Worm (Caenorhabditis elegans) whole organism, L4 larva: ENCODE results near the gene F58G1.8.

Experiments
- F26F4.8 ChIP-seq: fragments of 200-800 bp; sonication (Bioruptor generic); conservative IDR thresholded peaks from 2 replicates; pipeline ENCODE4 v1.3.6; 2022; ENCODE audit warnings: missing genetic modification characterization, missing compliant biosample characterization
- F49E8.2 ChIP-seq: sonication (generic microtip); optimal IDR thresholded peaks from 2 replicates; lab custom pipeline; 2016; ENCODE audit warnings: missing compliant biosample characterization, mild to moderate bottlenecking, missing genetic modification characterization, borderline replicate concordance
- Y75B8A.6 ChIP-seq: fragments of 200-800 bp; sonication (Bioruptor generic); IDR thresholded peaks from 2 replicates; pipeline ENCODE4 v1.3.6; 2022; ENCODE audit warnings: missing genetic modification reagents, missing genetic modification characterization, missing compliant biosample characterization
- ZK337.2 ChIP-seq: fragments of 200-800 bp; sonication (Bioruptor generic); IDR thresholded peaks from 2 replicates; pipeline ENCODE4 v1.3.6; 2022; ENCODE audit warnings: missing genetic modification reagents, missing genetic modification characterization, missing compliant biosample characterization
- ama-1 ChIP-seq: fragments of 150-350 bp; optimal IDR thresholded peaks from 2 replicates; lab custom pipeline; 2014; ENCODE audit warnings: inconsistent platforms, mixed read lengths
- attf-4 ChIP-seq: sonication (generic microtip); optimal IDR thresholded peaks from 3 replicates; lab custom pipeline; 2017; ENCODE audit warnings: missing biosample characterization, missing genetic modification characterization
- ceh-20 ChIP-seq: fragments of 200-800 bp; sonication (Bioruptor generic); IDR thresholded peaks from 2 replicates; pipeline ENCODE4 v1.3.6; 2022; ENCODE audit warnings: missing genetic modification reagents, missing genetic modification characterization, missing compliant biosample characterization
- ceh-44 ChIP-seq: fragments of 200-800 bp; sonication (Bioruptor generic); IDR thresholded peaks from 2 replicates; pipeline ENCODE4 v1.3.6; 2022; ENCODE audit warnings: missing genetic modification reagents, missing genetic modification characterization, missing compliant biosample characterization
- ceh-82 ChIP-seq: sonication (generic microtip); optimal IDR thresholded peaks from 2 replicates; lab custom pipeline; 2017; ENCODE audit warnings: missing biosample characterization, missing genetic modification characterization
- ces-1 ChIP-seq: fragments of 150-350 bp; sonication (generic microtip); optimal IDR thresholded peaks from 4 replicates; lab custom pipeline; 2014; ENCODE audit warnings: missing biosample characterization, missing genetic modification reagents, missing genetic modification characterization
- daf-19 ChIP-seq: fragments of 200-800 bp; sonication (Bioruptor generic); conservative IDR thresholded peaks from 2 replicates; pipeline ENCODE4 v1.3.6; 2022; ENCODE audit warnings: missing genetic modification characterization, missing compliant biosample characterization
- dmd-8 ChIP-seq: fragments of 200-800 bp; sonication (Bioruptor generic); IDR thresholded peaks from 2 replicates; pipeline ENCODE4 v1.3.6; 2022; ENCODE audit warnings: missing genetic modification characterization, missing compliant biosample characterization
- duxl-1 ChIP-seq: sonication (generic microtip); optimal IDR thresholded peaks from 2 replicates; lab custom pipeline; 2016; ENCODE audit warnings: mild to moderate bottlenecking, missing genetic modification characterization, moderate library complexity, missing compliant biosample characterization; ENCODE audit not compliant: poor library complexity
- dve-1 ChIP-seq: sonication (generic microtip); optimal IDR thresholded peaks from 2 replicates; lab custom pipeline; 2017; ENCODE audit warnings: antibody characterized with exemption, mild to moderate bottlenecking, missing genetic modification characterization, missing compliant biosample characterization; ENCODE audit not compliant: insufficient read depth
- egl-43 ChIP-seq: fragments of 200-800 bp; sonication (Bioruptor generic); IDR thresholded peaks from 2 replicates; pipeline ENCODE4 v1.3.6; 2022; ENCODE audit warnings: missing genetic modification reagents, missing genetic modification characterization, missing compliant biosample characterization
- fos-1 ChIP-seq: fragments of 150-350 bp; optimal IDR thresholded peaks from 2 replicates; lab custom pipeline; 2014; ENCODE audit warnings: missing biosample characterization, missing genetic modification characterization
- gei-8 ChIP-seq: fragments of 200-800 bp; sonication (Bioruptor generic); optimal IDR thresholded peaks from 2 replicates; lab custom pipeline; 2018; ENCODE audit warnings: mild to moderate bottlenecking, missing genetic modification characterization, missing compliant biosample characterization
- hlh-11 ChIP-seq: fragments of 200-800 bp; sonication (Bioruptor generic); optimal IDR thresholded peaks from 2 replicates; lab custom pipeline; 2018; ENCODE audit warnings: mild to moderate bottlenecking, missing genetic modification characterization, missing compliant biosample characterization
- hlh-30 ChIP-seq: sonication (generic microtip); optimal IDR thresholded peaks from 2 replicates; lab custom pipeline; 2017; ENCODE audit warnings: antibody characterized with exemption, mild to moderate bottlenecking, missing genetic modification characterization, missing compliant biosample characterization; ENCODE audit not compliant: insufficient read depth
- hmg-1.1 ChIP-seq: fragments of 200-800 bp; sonication (Bioruptor generic); IDR thresholded peaks from 2 replicates; pipeline ENCODE4 v1.3.6; 2022; ENCODE audit warnings: missing genetic modification reagents, missing genetic modification characterization, missing compliant biosample characterization
- lin-13 ChIP-seq: fragments of 150-350 bp; optimal IDR thresholded peaks from 2 replicates; lab custom pipeline; 2014; ENCODE audit warnings: missing biosample characterization, missing genetic modification reagents, missing genetic modification characterization
- lin-29 ChIP-seq: fragments of 200-800 bp; sonication (Bioruptor generic); IDR thresholded peaks from 2 replicates; pipeline ENCODE4 v1.3.6; 2022; ENCODE audit warnings: missing genetic modification reagents, missing genetic modification characterization, missing compliant biosample characterization
- madf-5 ChIP-seq, 2 experiments: fragments of 200-800 bp; sonication (Bioruptor generic); IDR thresholded peaks; 2 replicates each; pipeline ENCODE4 v1.3.6; 2022; ENCODE audit warnings: missing compliant biosample characterization in 2 of 2, missing genetic modification characterization in 2 of 2
- madf-9 ChIP-seq: fragments of 200-800 bp; sonication (Bioruptor generic); conservative IDR thresholded peaks from 2 replicates; pipeline ENCODE4 v1.3.6; 2022; ENCODE audit warnings: missing genetic modification reagents, missing genetic modification characterization, missing compliant biosample characterization
- mdl-1 ChIP-seq, 2 experiments: fragments of 150-350 bp in 1 of 2; sonication (generic microtip) in 1 of 2; optimal IDR thresholded peaks; 2 replicates each; lab custom pipeline; 2014 to 2017; ENCODE audit warnings: missing biosample characterization in 2 of 2, missing genetic modification characterization in 2 of 2
- mdt-29 ChIP-seq: fragments of 200-800 bp; sonication (Bioruptor generic); IDR thresholded peaks from 2 replicates; pipeline ENCODE4 v1.3.6; 2022; ENCODE audit warnings: missing genetic modification reagents, missing genetic modification characterization, missing compliant biosample characterization
- mep-1 ChIP-seq: fragments of 150-350 bp; sonication (generic microtip); optimal IDR thresholded peaks from 3 replicates; lab custom pipeline; 2014; ENCODE audit warnings: missing biosample characterization, missing genetic modification characterization
- mes-2 ChIP-seq: sonication (generic microtip); optimal IDR thresholded peaks from 2 replicates; lab custom pipeline; 2016; ENCODE audit warnings: missing genotype, mild to moderate bottlenecking, missing genetic modification characterization, missing compliant biosample characterization; ENCODE audit not compliant: poor library complexity, severe bottlenecking
- nhr-10 ChIP-seq: fragments of 150-350 bp; optimal IDR thresholded peaks from 2 replicates; lab custom pipeline; 2014; ENCODE audit warnings: missing biosample characterization, missing genetic modification characterization
- nhr-11 ChIP-seq: fragments of 150-350 bp; optimal IDR thresholded peaks from 2 replicates; lab custom pipeline; 2014; ENCODE audit warnings: missing biosample characterization, missing genetic modification characterization
- nhr-111 ChIP-seq: fragments of 200-800 bp; sonication (Bioruptor generic); optimal IDR thresholded peaks from 2 replicates; lab custom pipeline; 2018; ENCODE audit warnings: mild to moderate bottlenecking, missing genetic modification characterization, missing compliant biosample characterization
- nhr-237 ChIP-seq: sonication (generic microtip); optimal IDR thresholded peaks from 2 replicates; lab custom pipeline; 2017; ENCODE audit warnings: missing biosample characterization, missing genetic modification characterization
- nhr-28 ChIP-seq: fragments of 150-350 bp; optimal IDR thresholded peaks from 2 replicates; lab custom pipeline; 2014; ENCODE audit warnings: missing biosample characterization, missing genetic modification characterization
- nhr-6 ChIP-seq: fragments of 150-350 bp; optimal IDR thresholded peaks from 2 replicates; lab custom pipeline; 2014; ENCODE audit warnings: missing biosample characterization, missing genetic modification characterization
- nhr-76 ChIP-seq: fragments of 150-350 bp; optimal IDR thresholded peaks from 2 replicates; lab custom pipeline; 2014; ENCODE audit warnings: missing biosample characterization, missing genetic modification characterization
- php-3 ChIP-seq: fragments of 200-800 bp; sonication (Bioruptor generic); IDR thresholded peaks from 2 replicates; pipeline ENCODE4 v1.3.6; 2022; ENCODE audit warnings: missing genetic modification reagents, missing genetic modification characterization, missing compliant biosample characterization
- rbr-2 ChIP-seq: sonication (generic microtip); optimal IDR thresholded peaks from 2 replicates; lab custom pipeline; 2016; ENCODE audit warnings: missing genotype, missing genetic modification characterization, missing compliant biosample characterization
- sdz-12 ChIP-seq: fragments of 200-800 bp; sonication (Bioruptor generic); optimal IDR thresholded peaks from 2 replicates; lab custom pipeline; 2018; ENCODE audit warnings: mild to moderate bottlenecking, missing genetic modification characterization, missing compliant biosample characterization
- spr-1 ChIP-seq: sonication (generic microtip); optimal IDR thresholded peaks from 2 replicates; lab custom pipeline; 2016; ENCODE audit warnings: mild to moderate bottlenecking, missing genetic modification characterization, missing compliant biosample characterization
- vab-7 ChIP-seq: fragments of 200-800 bp; sonication (Bioruptor generic); IDR thresholded peaks from 2 replicates; pipeline ENCODE4 v1.3.6; 2022; ENCODE audit warnings: missing genetic modification reagents, missing genetic modification characterization, missing compliant biosample characterization
- zag-1 ChIP-seq: fragments of 150-350 bp; optimal IDR thresholded peaks from 2 replicates; lab custom pipeline; 2014; ENCODE audit warnings: missing biosample characterization, missing genetic modification characterization
- zfp-2 ChIP-seq: sonication (generic microtip); optimal IDR thresholded peaks from 2 replicates; lab custom pipeline; 2016; ENCODE audit warnings: mild to moderate bottlenecking, missing genetic modification characterization, missing compliant biosample characterization
- zfp-3 ChIP-seq: fragments of 200-800 bp; sonication (Bioruptor generic); conservative IDR thresholded peaks from 2 replicates; pipeline ENCODE4 v1.3.6; 2022; ENCODE audit warnings: missing genetic modification reagents, missing genetic modification characterization, missing compliant biosample characterization
- ztf-11 ChIP-seq: fragments of 150-350 bp; optimal IDR thresholded peaks from 2 replicates; lab custom pipeline; 2014; ENCODE audit warnings: missing biosample characterization, missing genetic modification characterization

Gene F58G1.8

DNA sequence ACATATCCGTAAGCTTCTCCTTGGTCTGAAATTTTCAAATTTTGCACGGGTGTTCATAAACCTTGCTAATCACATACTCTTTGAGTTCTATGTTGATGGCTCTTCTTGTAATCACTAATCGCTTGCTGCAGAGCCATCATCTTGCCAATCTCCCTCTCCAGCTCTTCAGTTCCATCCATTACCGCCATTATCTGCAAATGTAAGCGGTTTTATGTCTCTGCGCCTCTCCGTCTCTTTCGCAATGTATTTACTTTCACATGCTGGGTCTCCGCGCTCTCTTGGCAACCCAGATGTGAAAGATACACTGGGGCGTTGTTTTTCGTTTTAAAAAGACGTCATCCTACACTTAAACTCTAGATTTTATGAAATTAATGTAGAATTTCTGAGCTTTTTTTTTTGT is 27.8 kb upstream of the F58G1.8 start (continued):
- TF ChIP-seq vab-7 (no peak), Y75B8A.6 (GFP tag; lab: Robert Waterston, UW) (no peak), dve-1 (peak; percentile 58), mep-1 (peak; percentile 10), hmg-1.1 (GFP tag; lab: Robert Waterston, UW) (peak; percentile 49; the same call in 1 of the 2 replicates), hlh-30 (tag; lab: Kevin White, UChicago) (peak; percentile 31), mes-2 (tag; lab: Kevin White, UChicago) (peak; percentile 37), rbr-2 (tag; lab: Kevin White, UChicago) (peak; percentile 25), nhr-11 (tag; lab: Kevin White, UChicago) (peak; percentile 39)

DNA sequence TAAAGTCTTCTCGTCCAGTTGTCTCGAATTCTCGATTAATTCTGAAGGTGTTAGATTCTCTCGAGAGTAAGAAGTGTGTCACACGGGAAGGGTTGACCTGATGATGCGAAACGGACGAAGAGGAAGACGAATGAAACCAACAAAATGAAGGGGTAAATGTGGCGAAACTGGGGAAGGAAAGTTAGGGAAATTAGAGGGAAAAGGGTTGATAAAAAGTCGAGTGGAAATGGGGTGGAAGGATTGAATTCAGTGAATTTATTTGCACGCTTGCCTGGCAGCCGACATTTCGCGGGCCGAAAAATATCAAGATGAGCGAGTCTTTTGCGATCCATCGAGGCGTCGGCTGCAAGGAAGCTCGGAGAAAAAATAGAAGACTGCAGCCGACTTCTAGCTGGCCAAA is 22.7 kb upstream of the F58G1.8 start, which contains the start of gene F58G1.7:
TSS of gene F58G1.7 (minus strand) at position 101 of the 400 bp plus-strand sequence.
- TF ChIP-seq nhr-6 (no peak), madf-5 (GFP tag; IDR thresholded peaks at IDR 0.05; lab: Robert Waterston, UW) (no peak), spr-1 (tag; lab: Kevin White, UChicago) (no peak), daf-19 (GFP tag; lab: Robert Waterston, UW) (no peak), Y75B8A.6 (GFP tag; lab: Robert Waterston, UW) (no peak), fos-1 (tag; lab: Kevin White, UChicago) (no peak), dve-1 (no peak), attf-4 (tag; lab: Kevin White, UChicago) (no peak), F26F4.8 (GFP tag; lab: Robert Waterston, UW) (no peak), nhr-10 (tag; lab: Kevin White, UChicago) (no peak), nhr-11 (tag; lab: Kevin White, UChicago) (no peak), lin-29 (no peak), mdt-29 (no peak), madf-9 (GFP tag; lab: Robert Waterston, UW) (no peak), duxl-1 (no peak), ZK337.2 (GFP tag; lab: Robert Waterston, UW) (no peak), ztf-11 (tag; lab: Kevin White, UChicago) (no peak), ceh-82 (tag; lab: Kevin White, UChicago) (no peak), sdz-12 (GFP tag; lab: Kevin White, UChicago) (no peak)

DNA sequence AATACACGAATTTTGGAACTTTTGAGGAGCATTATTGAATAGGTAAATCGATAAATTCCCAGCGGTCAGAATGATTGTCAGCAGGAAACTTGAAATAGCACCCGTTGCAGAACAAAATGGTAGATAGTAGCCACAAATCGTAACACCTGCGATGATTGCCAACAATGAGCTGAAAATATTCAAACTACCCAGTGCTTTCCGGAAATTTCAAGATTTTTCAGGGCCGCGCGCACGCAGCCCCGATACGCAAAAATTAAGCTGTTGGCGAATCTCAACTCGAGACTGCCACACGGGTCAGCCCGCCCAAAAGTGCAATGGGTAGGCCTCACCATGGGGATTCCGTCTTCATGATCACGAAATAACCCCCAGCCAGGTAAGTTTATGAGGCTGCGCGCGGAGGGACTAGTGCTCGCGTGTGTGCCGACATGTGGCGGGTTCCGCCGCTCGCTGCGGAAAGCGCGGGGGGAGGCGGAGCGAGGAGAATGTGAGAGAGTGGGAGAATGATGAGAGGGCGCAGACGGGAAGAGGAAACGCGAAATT is 19.2 kb upstream of the F58G1.8 start:
- TF ChIP-seq attf-4 (tag; lab: Kevin White, UChicago) (no peak), mdt-29 (peak; percentile 96), nhr-10 (tag; lab: Kevin White, UChicago) (peak; percentile 77), zfp-3 (peak; percentile 91), F49E8.2 (tag; lab: Kevin White, UChicago) (peak; percentile 94), nhr-11 (tag; lab: Kevin White, UChicago) (peak; percentile 60), mep-1 (peak; percentile 97), ceh-20 (GFP tag; lab: Robert Waterston, UW) (peak; percentile 73), dmd-8 (GFP tag; lab: Robert Waterston, UW) (peak; percentile 71), duxl-1 (peak; percentile 91), zag-1 (tag; lab: Kevin White, UChicago) (no peak), madf-9 (GFP tag; lab: Robert Waterston, UW) (peak; percentile 98), nhr-76 (tag; lab: Kevin White, UChicago) (no peak), zfp-2 (tag; lab: Kevin White, UChicago) (peak; percentile 83), ama-1 (peak; percentile 100), ces-1 (GFP tag; lab: Kevin White, UChicago) (peak; percentile 4), ceh-44 (peak; percentile 93), Y75B8A.6 (GFP tag; lab: Robert Waterston, UW) (peak; percentile 80; the same call in 1 of the 2 replicates), madf-5 (GFP tag; IDR thresholded peaks at IDR 0.05; lab: Robert Waterston, UW) (peak; percentile 90 to 93), php-3 (GFP tag; lab: Robert Waterston, UW) (peak; percentile 87), hmg-1.1 (GFP tag; lab: Robert Waterston, UW) (peak; percentile 93), sdz-12 (GFP tag; lab: Kevin White, UChicago) (peak; percentile 88), spr-1 (tag; lab: Kevin White, UChicago) (peak; percentile 94), hlh-11 (tag; lab: Kevin White, UChicago) (peak; percentile 95), F26F4.8 (GFP tag; lab: Robert Waterston, UW) (no peak), gei-8 (GFP tag; lab: Kevin White, UChicago) (peak; percentile 90), nhr-28 (tag; lab: Kevin White, UChicago) (peak; percentile 72), lin-13 (peak; percentile 88), mdl-1 (tag; optimal IDR thresholded peaks at IDR 0.05; lab: Kevin White, UChicago) (peak; percentile 86 to 95), nhr-237 (peak; percentile 31), nhr-6 (peak; percentile 87), egl-43 (peak; percentile 96), fos-1 (tag; lab: Kevin White, UChicago) (peak; percentile 18), nhr-111 (GFP tag; lab: Kevin White, UChicago) (peak; percentile 95), rbr-2 (tag; lab: Kevin White, UChicago) (peak; percentile 88)
